Worm (Caenorhabditis elegans): Measurements from ENCODE around the gene Y39H10B.3.

DNA sequence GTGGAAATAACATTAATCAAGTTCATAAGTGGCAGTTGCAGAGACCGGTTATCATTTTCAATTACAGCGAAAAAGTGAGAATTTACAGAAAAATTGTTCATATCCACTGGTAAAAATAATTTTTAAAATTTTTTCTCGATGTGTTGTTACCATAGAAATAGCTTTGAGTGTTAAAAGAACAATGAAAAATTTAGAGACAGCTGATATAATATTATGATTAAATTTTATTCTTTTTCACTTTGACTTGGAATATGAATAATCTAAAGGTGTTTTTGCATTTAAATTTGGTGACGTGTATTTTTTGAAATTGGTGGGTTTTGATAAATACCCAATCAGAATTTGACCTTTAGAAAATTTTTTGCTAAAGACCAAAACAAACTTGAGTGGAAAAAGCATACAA is 39.0 kb upstream of the Y39H10B.3 start, which contains the start of gene F59B1.6:
- no peak for TF ChIP-seq nhr-237 (tag; optimal IDR thresholded peaks at IDR 0.05)
- TF ChIP-seq ztf-11 (tag; optimal IDR thresholded peaks at IDR 0.05), result no peak
- no peak for TF ChIP-seq efl-3 (GFP tag; optimal IDR thresholded peaks at IDR 0.05)
- TF ChIP-seq egl-27 (tag; optimal IDR thresholded peaks at IDR 0.05), result no peak
- TF ChIP-seq elt-3 (tag; optimal IDR thresholded peaks at IDR 0.05), result no peak
- no peak for TF ChIP-seq mab-9 (GFP tag; IDR thresholded peaks at IDR 0.05)
- no peak for TF ChIP-seq nhr-20 (tag; optimal IDR thresholded peaks at IDR 0.05)
- no peak for TF ChIP-seq blmp-1 (tag; optimal IDR thresholded peaks at IDR 0.05)
- TF ChIP-seq tbx-2 (tag; optimal IDR thresholded peaks at IDR 0.05), result no peak
- no peak for TF ChIP-seq lin-39 (tag; optimal IDR thresholded peaks at IDR 0.05)
- TF ChIP-seq nhr-19 (GFP tag; conservative IDR thresholded peaks at IDR 0.05), result no peak
- TF ChIP-seq hpl-2 (GFP tag; optimal IDR thresholded peaks at IDR 0.05), result no peak

All from whole organism, L1 larva.